Fruit fly (Drosophila melanogaster) whole organism, adult: ENCODE data around the gene HHEX.
A peak's percentile ranks its signal among the peaks of the same experiment; 100 is the strongest.

Source experiments
- CG1620 ChIP-seq: fragments of 200-800 bp; sonication (Bioruptor generic); optimal IDR thresholded peaks from 2 replicates; lab custom pipeline; 2016; ENCODE audit warnings: missing biosample characterization, missing genetic modification characterization
- cnc ChIP-seq, 2 experiments: fragments of >200 bp; optimal IDR thresholded peaks; 2 replicates each; lab custom pipeline; 2017
- kay ChIP-seq: fragments of 200-800 bp; sonication (Bioruptor generic); peaks from one replicate; lab custom pipeline; 2016; ENCODE audit warnings: missing biosample characterization, missing genetic modification characterization, borderline replicate concordance

dm6 chr3R:21127352-21127985 lies 46.7 kb upstream of the HHEX start, which contains the start of the genes slmb and CG5793:
- peak in 1 of 2 experiments; percentile 87 for TF ChIP-seq cnc (optimal IDR thresholded peaks at IDR 0.05; lab: Kevin White, UChicago)
- peak; percentile 71 for TF ChIP-seq CG1620
- TF ChIP-seq kay (GFP tag; lab: Kevin White, UChicago): no peak
